Worm (Caenorhabditis elegans) whole organism, L4 larva: Measurements from ENCODE around the gene F49E8.8.

ENCODE experiments used
- nhr-25 ChIP-seq: sonication (generic microtip); optimal IDR thresholded peaks from 2 replicates; lab custom pipeline; 2017; ENCODE audit warnings: missing genetic modification characterization, mild to moderate bottlenecking, missing compliant biosample characterization, antibody characterized with exemption, moderate library complexity, borderline replicate concordance; ENCODE audit not compliant: insufficient read depth
- unc-39 ChIP-seq: sonication (generic microtip); optimal IDR thresholded peaks from 2 replicates; lab custom pipeline; 2017; ENCODE audit warnings: missing biosample characterization, missing genetic modification characterization

DNA sequence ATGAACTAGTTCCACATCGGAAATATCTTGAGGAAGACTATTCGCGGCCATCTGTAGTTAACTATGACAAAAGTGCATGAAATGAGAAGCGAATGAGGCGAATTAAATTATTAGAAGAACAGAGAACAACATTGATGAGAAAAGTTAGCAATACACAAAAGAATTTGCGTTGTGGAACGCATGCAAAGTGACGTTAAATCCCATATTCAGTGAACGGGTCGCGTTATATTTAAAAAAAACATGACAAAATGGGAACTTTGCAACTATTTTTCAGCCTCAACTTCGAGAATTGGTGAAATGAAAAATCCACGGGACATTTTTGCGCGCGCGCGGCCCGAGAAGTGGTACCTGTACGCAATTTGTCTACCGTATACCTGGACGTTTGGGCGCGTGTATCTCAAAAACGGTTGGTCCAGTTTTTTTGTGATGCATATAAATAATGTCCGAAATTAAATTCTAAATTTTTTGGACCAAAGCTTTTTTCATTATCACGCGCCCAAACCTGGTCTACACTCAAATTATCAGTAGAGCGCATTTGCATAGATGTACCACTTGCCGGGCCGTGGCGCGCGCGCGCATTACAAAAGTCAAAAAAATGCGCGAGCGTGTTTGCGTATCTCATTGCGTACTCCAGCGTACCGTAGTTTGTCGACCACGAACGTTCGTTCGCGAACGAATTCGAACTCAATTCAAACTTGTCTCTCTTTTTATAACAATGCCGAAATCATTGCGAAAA is 8.4 kb upstream of the F49E8.8 start, which contains the start of the genes cdd-2 and oef-1:
- TF ChIP-seq unc-39 (tag; lab: Kevin White, UChicago) (no peak), nhr-25 (tag; lab: Kevin White, UChicago) (no peak)
